Worm (Caenorhabditis elegans): ENCODE measurements around the gene set-27.

ce11 chrIII:2733606-2734183 is 33.0 kb downstream of the set-27 start, which contains the start of gene Y71H2AM.12:
- TF ChIP-seq tbx-37 (GFP tag; conservative IDR thresholded peaks at IDR 0.05) (no peak), hmg-4 (GFP tag; optimal IDR thresholded peaks at IDR 0.05) (no peak), tra-4 (tag; optimal IDR thresholded peaks at IDR 0.05) (no peak), pes-1 (GFP tag; IDR thresholded peaks at IDR 0.05) (no peak), ama-1 (optimal IDR thresholded peaks at IDR 0.05) (no peak), B0310.2 (tag; optimal IDR thresholded peaks at IDR 0.05) (no peak), scrt-1 (GFP tag; IDR thresholded peaks at IDR 0.05) (no peak), sea-1 (GFP tag; conservative IDR thresholded peaks at IDR 0.05) (no peak), F13C5.2 (tag; optimal IDR thresholded peaks at IDR 0.05) (no peak), ets-7 (tag; optimal IDR thresholded peaks at IDR 0.05) (no peak)
